Fruit fly (Drosophila melanogaster) whole organism, embryonic: ENCODE results near the gene nop5.

Source experiments
- ATbp ChIP-seq: fragments of 200-800 bp; sonication (Bioruptor generic); optimal IDR thresholded peaks from 2 replicates; lab custom pipeline; 2017; ENCODE audit warnings: missing biosample characterization, mild to moderate bottlenecking, missing genetic modification characterization, missing genetic modification reagents
- BtbVII ChIP-seq: fragments of 200-800 bp; sonication (Bioruptor generic); optimal IDR thresholded peaks from 3 replicates; lab custom pipeline; 2017; ENCODE audit warnings: missing biosample characterization, mild to moderate bottlenecking, missing genetic modification characterization
- C15 ChIP-seq: fragments of 200-800 bp; sonication (Bioruptor generic); IDR thresholded peaks from 3 replicates; pipeline ENCODE4 v1.3.6; 2022; ENCODE audit warnings: missing biosample characterization, missing genetic modification characterization
- CG12071 ChIP-seq: fragments of 200-800 bp; sonication (Bioruptor generic); optimal IDR thresholded peaks from 3 replicates; lab custom pipeline; 2018; ENCODE audit warnings: missing biosample characterization, mild to moderate bottlenecking, missing genetic modification characterization
- CG12391 ChIP-seq: fragments of 200-800 bp; sonication (Bioruptor generic); optimal IDR thresholded peaks from 3 replicates; lab custom pipeline; 2018; ENCODE audit warnings: missing biosample characterization, mild to moderate bottlenecking, missing genetic modification characterization, moderate library complexity
- CG12659 ChIP-seq: fragments of 200-800 bp; sonication (Bioruptor generic); optimal IDR thresholded peaks from 3 replicates; lab custom pipeline; 2017; ENCODE audit warnings: mild to moderate bottlenecking, missing biosample characterization, missing genetic modification reagents, missing genetic modification characterization
- CG13296 ChIP-seq: fragments of 200-800 bp; sonication (Bioruptor generic); optimal IDR thresholded peaks from 3 replicates; lab custom pipeline; 2018; ENCODE audit warnings: missing biosample characterization, mild to moderate bottlenecking, missing genetic modification characterization
- CG14710 ChIP-seq: fragments of 200-800 bp; sonication (Bioruptor generic); optimal IDR thresholded peaks from 3 replicates; lab custom pipeline; 2019; ENCODE audit warnings: missing biosample characterization, mild to moderate bottlenecking, missing genetic modification characterization, moderate library complexity
- CG30020 ChIP-seq: fragments of 200-800 bp; optimal IDR thresholded peaks from 2 replicates; lab custom pipeline; 2019; ENCODE audit warnings: missing biosample characterization, mild to moderate bottlenecking, missing genetic modification characterization, moderate library complexity
- CG30403 ChIP-seq: fragments of 200-800 bp; sonication (Bioruptor generic); optimal IDR thresholded peaks from 3 replicates; lab custom pipeline; 2016; ENCODE audit warnings: missing biosample characterization, missing genetic modification characterization
- CG3726 ChIP-seq: fragments of 200-800 bp; sonication (Bioruptor generic); IDR thresholded peaks from 3 replicates; pipeline ENCODE4, ENCODE4 v1.3.6; 2022; ENCODE audit warnings: missing biosample characterization, missing genetic modification characterization
- CG4328 ChIP-seq: fragments of 200-800 bp; sonication (Bioruptor generic); optimal IDR thresholded peaks from 3 replicates; lab custom pipeline; 2017; ENCODE audit warnings: missing biosample characterization, missing genetic modification reagents, missing genetic modification characterization
- CG4854 ChIP-seq: fragments of 200-800 bp; sonication (Bioruptor generic); optimal IDR thresholded peaks from 2 replicates; lab custom pipeline; 2016; ENCODE audit warnings: missing biosample characterization, missing genetic modification characterization, inconsistent platforms
- CG6689 ChIP-seq: fragments of 200-800 bp; sonication (Bioruptor generic); IDR thresholded peaks from 2 replicates; pipeline ENCODE4 v1.3.6; 2022; ENCODE audit warnings: missing biosample characterization, missing genetic modification characterization
- CG6791 ChIP-seq: fragments of 200-800 bp; sonication (Bioruptor generic); IDR thresholded peaks from 3 replicates; pipeline ENCODE4 v1.3.6; 2022; ENCODE audit warnings: missing biosample characterization, missing genetic modification characterization; ENCODE audit not compliant: partially characterized antibody
- CG7963 ChIP-seq: fragments of 200-800 bp; sonication (Bioruptor generic); IDR thresholded peaks from 3 replicates; pipeline ENCODE4 v1.3.6; 2022; ENCODE audit warnings: missing biosample characterization, missing genetic modification characterization; ENCODE audit not compliant: partially characterized antibody
- CG7987 ChIP-seq: fragments of 200-800 bp; sonication (Bioruptor generic); optimal IDR thresholded peaks from 2 replicates; lab custom pipeline; 2018; ENCODE audit warnings: missing biosample characterization, mild to moderate bottlenecking, missing genetic modification characterization, moderate library complexity
- CG8765 ChIP-seq: fragments of 200-800 bp; sonication (Bioruptor generic); IDR thresholded peaks from 2 replicates; pipeline ENCODE4 v1.3.6; 2022; ENCODE audit warnings: missing biosample characterization, missing genetic modification characterization
- CHES-1-like ChIP-seq: fragments of 200-800 bp; sonication (Bioruptor generic); optimal IDR thresholded peaks from 2 replicates; lab custom pipeline; 2016; ENCODE audit warnings: missing biosample characterization, missing genetic modification characterization
- Dad ChIP-seq: fragments of 200-800 bp; sonication (Bioruptor generic); optimal IDR thresholded peaks from 3 replicates; lab custom pipeline; 2016; ENCODE audit warnings: missing biosample characterization, missing genetic modification characterization
- Dfd ChIP-seq, 2 experiments: fragments of >200 bp; optimal IDR thresholded peaks; 2 replicates each; lab custom pipeline; 2017; ENCODE audit warnings: missing biosample characterization in 2 of 2, missing genetic modification characterization in 2 of 2
- ERR ChIP-seq: fragments of 200-800 bp; sonication (Bioruptor generic); optimal IDR thresholded peaks from 2 replicates; lab custom pipeline; 2016; ENCODE audit warnings: missing biosample characterization, missing genetic modification characterization
- Hr3 ChIP-seq: fragments of 200-800 bp; sonication (Bioruptor generic); optimal IDR thresholded peaks from 3 replicates; lab custom pipeline; 2016; ENCODE audit warnings: missing biosample characterization, missing genetic modification characterization
- Lpt ChIP-seq: fragments of >200 bp; optimal IDR thresholded peaks from 2 replicates; lab custom pipeline; 2018; ENCODE audit warnings: missing biosample characterization, missing genetic modification characterization
- NFAT ChIP-seq: fragments of 200-800 bp; sonication (Bioruptor generic); IDR thresholded peaks from 2 replicates; pipeline ENCODE4 v1.3.6; 2022; ENCODE audit warnings: missing biosample characterization, missing genetic modification characterization
- PHDP ChIP-seq: fragments of 200-800 bp; sonication (Bioruptor generic); optimal IDR thresholded peaks from 3 replicates; lab custom pipeline; 2018; ENCODE audit warnings: missing biosample characterization, mild to moderate bottlenecking, missing genetic modification characterization, moderate library complexity
- Ravus ChIP-seq: fragments of 200-800 bp; sonication (Bioruptor generic); IDR thresholded peaks from 2 replicates; pipeline ENCODE4 v1.3.6; 2022; ENCODE audit warnings: missing biosample characterization, missing genetic modification characterization
- ab ChIP-seq: fragments of 200-800 bp; sonication (Bioruptor generic); optimal IDR thresholded peaks from 2 replicates; lab custom pipeline; 2016; ENCODE audit warnings: missing biosample characterization, missing genetic modification characterization
- bcd ChIP-seq: fragments of 200-800 bp; sonication (Bioruptor generic); optimal IDR thresholded peaks from 2 replicates; lab custom pipeline; 2017; ENCODE audit warnings: missing biosample characterization, mild to moderate bottlenecking, missing genetic modification characterization
- chn ChIP-seq: fragments of 200-800 bp; sonication (Bioruptor generic); optimal IDR thresholded peaks from 2 replicates; lab custom pipeline; 2016; ENCODE audit warnings: missing biosample characterization, missing genetic modification characterization
- danr ChIP-seq: fragments of 200-800 bp; sonication (Bioruptor generic); IDR thresholded peaks from 2 replicates; pipeline ENCODE4 v1.3.6; 2022; ENCODE audit warnings: missing biosample characterization, missing genetic modification characterization
- dmrt11E ChIP-seq: fragments of 200-800 bp; sonication (Bioruptor generic); optimal IDR thresholded peaks from 3 replicates; lab custom pipeline; 2018; ENCODE audit warnings: missing biosample characterization, mild to moderate bottlenecking, missing genetic modification characterization, moderate library complexity
- dysf ChIP-seq: fragments of 200-800 bp; sonication (Bioruptor generic); IDR thresholded peaks from 3 replicates; pipeline ENCODE4 v1.3.6; 2022; ENCODE audit warnings: missing biosample characterization, missing genetic modification characterization
- emc ChIP-seq: fragments of 200-800 bp; sonication (Bioruptor generic); optimal IDR thresholded peaks from 2 replicates; lab custom pipeline; 2016; ENCODE audit warnings: missing biosample characterization, missing genetic modification characterization
- ems ChIP-seq: fragments of 200-800 bp; sonication (Bioruptor generic); optimal IDR thresholded peaks from 3 replicates; lab custom pipeline; 2016; ENCODE audit warnings: missing biosample characterization, missing genetic modification characterization
- esg ChIP-seq: fragments of 200-800 bp; sonication (Bioruptor generic); conservative IDR thresholded peaks from 2 replicates; pipeline ENCODE4 v1.3.6; 2022; ENCODE audit warnings: missing biosample characterization, missing genetic modification characterization
- eyg ChIP-seq: fragments of 200-800 bp; sonication (Bioruptor generic); optimal IDR thresholded peaks from 3 replicates; lab custom pipeline; 2016; ENCODE audit warnings: missing biosample characterization, missing genetic modification characterization
- ftz-f1 ChIP-seq: fragments of 200-800 bp; sonication (Bioruptor generic); optimal IDR thresholded peaks from 2 replicates; lab custom pipeline; 2016; ENCODE audit warnings: missing biosample characterization, missing genetic modification characterization
- klu ChIP-seq: fragments of 200-800 bp; sonication (Bioruptor generic); IDR thresholded peaks from 2 replicates; pipeline ENCODE4 v1.3.6; 2022; ENCODE audit warnings: missing biosample characterization, missing genetic modification characterization
- knrl ChIP-seq: fragments of 200-800 bp; sonication (Bioruptor generic); IDR thresholded peaks from 3 replicates; pipeline ENCODE4 v1.3.6; 2022; ENCODE audit warnings: missing biosample characterization, missing genetic modification characterization; ENCODE audit not compliant: partially characterized antibody
- mirr ChIP-seq: fragments of 200-800 bp; sonication (Bioruptor generic); optimal IDR thresholded peaks from 3 replicates; lab custom pipeline; 2018; ENCODE audit warnings: missing biosample characterization, mild to moderate bottlenecking, missing genetic modification characterization
- otp ChIP-seq: fragments of 200-800 bp; sonication (Bioruptor generic); IDR thresholded peaks from 3 replicates; pipeline ENCODE4, ENCODE4 v1.3.6; 2022; ENCODE audit warnings: missing biosample characterization, missing genetic modification characterization
- repo ChIP-seq: fragments of 200-800 bp; sonication (Bioruptor generic); optimal IDR thresholded peaks from 2 replicates; lab custom pipeline; 2016; ENCODE audit warnings: missing biosample characterization, missing genetic modification characterization
- run ChIP-seq: fragments of 200-800 bp; sonication (Bioruptor generic); optimal IDR thresholded peaks from 3 replicates; lab custom pipeline; 2018; ENCODE audit warnings: missing biosample characterization, mild to moderate bottlenecking, missing genetic modification characterization
- so ChIP-seq: fragments of 200-800 bp; sonication (Bioruptor generic); IDR thresholded peaks from 3 replicates; pipeline ENCODE4 v1.3.6; 2022; ENCODE audit warnings: missing biosample characterization, missing genetic modification characterization
- stc ChIP-seq: fragments of 200-800 bp; sonication (Bioruptor generic); IDR thresholded peaks from 2 replicates; pipeline ENCODE4 v1.3.6; 2022; ENCODE audit warnings: missing biosample characterization, missing genetic modification characterization
- stwl ChIP-seq: fragments of 200-800 bp; sonication (Bioruptor generic); optimal IDR thresholded peaks from 3 replicates; lab custom pipeline; 2018; ENCODE audit warnings: missing biosample characterization, mild to moderate bottlenecking, missing genetic modification characterization, moderate library complexity
- tap ChIP-seq: fragments of 200-800 bp; optimal IDR thresholded peaks from 3 replicates; lab custom pipeline; 2019; ENCODE audit warnings: missing biosample characterization, mild to moderate bottlenecking, missing genetic modification characterization, moderate library complexity
- trem ChIP-seq: fragments of 200-800 bp; optimal IDR thresholded peaks from 3 replicates; lab custom pipeline; 2019; ENCODE audit warnings: missing biosample characterization, mild to moderate bottlenecking, missing genetic modification characterization, moderate library complexity
- wek ChIP-seq: fragments of 200-800 bp; sonication (Bioruptor generic); optimal IDR thresholded peaks from 3 replicates; lab custom pipeline; 2018; ENCODE audit warnings: missing biosample characterization, mild to moderate bottlenecking, missing genetic modification characterization, moderate library complexity
- zen2 ChIP-seq: fragments of 200-800 bp; sonication (Bioruptor generic); IDR thresholded peaks from 3 replicates; pipeline ENCODE4 v1.3.6; 2022; ENCODE audit warnings: missing biosample characterization, missing genetic modification characterization; ENCODE audit not compliant: partially characterized antibody

The nop5 gene

DNA sequence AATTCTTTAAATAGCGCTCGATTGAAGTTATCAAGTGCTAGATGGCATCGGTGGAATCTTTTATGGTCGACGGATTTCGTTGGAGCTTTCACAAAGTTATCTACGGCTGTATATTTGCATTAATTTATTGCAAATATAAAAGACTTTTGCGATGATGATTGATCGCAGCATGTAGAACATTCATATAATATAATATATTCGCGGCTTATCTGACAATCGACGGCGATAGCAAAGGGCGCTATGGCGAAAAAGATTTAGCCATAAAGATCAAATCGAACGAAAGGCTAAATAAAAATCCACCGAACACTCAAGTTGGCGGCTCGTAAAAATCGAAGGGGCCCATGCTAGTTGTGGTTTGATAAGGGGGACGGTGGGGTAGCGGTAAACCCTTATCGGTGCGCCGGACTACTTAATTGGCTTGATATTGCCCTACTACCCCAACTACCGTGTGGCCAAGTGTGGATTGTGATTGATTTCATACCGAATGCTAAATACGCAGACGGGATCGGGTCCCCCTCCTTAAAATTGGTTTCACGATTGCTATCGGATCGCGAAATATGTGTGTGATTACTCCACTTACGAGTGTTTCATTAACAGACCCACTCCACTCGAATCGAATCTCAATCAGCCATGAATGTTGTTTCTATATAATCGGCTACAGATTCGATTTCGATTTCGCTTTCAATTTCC is 50.2 kb downstream of the nop5 start (continued):
- TF ChIP-seq CG14710 (tag; lab: Kevin White, UChicago) (no peak), ERR (GFP tag; lab: Kevin White, UChicago) (no peak), tap (tag; lab: Kevin White, UChicago) (no peak), CG12071 (peak; percentile 6), CG30020 (tag; lab: Kevin White, UChicago) (no peak), chn (GFP tag; lab: Kevin White, UChicago) (no peak), CG3726 (GFP tag; lab: Robert Waterston, UW) (no peak), CG6791 (GFP tag; lab: Robert Waterston, UW) (no peak), repo (no peak), esg (no peak), so (GFP tag; lab: Robert Waterston, UW) (0 out of 3 replicates have a peak, but pooled peaks have one; percentile 7), emc (GFP tag; lab: Kevin White, UChicago) (no peak), eyg (GFP tag; lab: Kevin White, UChicago) (no peak), Ravus (GFP tag; lab: Robert Waterston, UW) (no peak), klu (GFP tag; lab: Robert Waterston, UW) (no peak), zen2 (GFP tag; lab: Robert Waterston, UW) (no peak), CHES-1-like (no peak), BtbVII (peak; percentile 26), CG6689 (GFP tag; lab: Robert Waterston, UW) (no peak), CG13296 (no peak), CG30403 (GFP tag; lab: Kevin White, UChicago) (no peak), stc (GFP tag; lab: Robert Waterston, UW) (no peak), NFAT (GFP tag; lab: Robert Waterston, UW) (no peak), danr (GFP tag; lab: Robert Waterston, UW) (no peak), dmrt11E (no peak), CG7963 (GFP tag; lab: Robert Waterston, UW) (no peak), ATbp (GFP tag; lab: Kevin White, UChicago) (no peak), CG7987 (no peak), otp (no peak), dysf (GFP tag; lab: Robert Waterston, UW) (no peak), CG4328 (GFP tag; lab: Kevin White, UChicago) (no peak), ftz-f1 (GFP tag; lab: Kevin White, UChicago) (no peak), Lpt (GFP tag; lab: Kevin White, UChicago) (no peak), knrl (GFP tag; lab: Robert Waterston, UW) (no peak), Dfd (GFP tag; optimal IDR thresholded peaks at IDR 0.05; lab: Kevin White, UChicago) (no peak), PHDP (tag; lab: Kevin White, UChicago) (peak; percentile 28), ab (no peak), bcd (GFP tag; lab: Kevin White, UChicago) (no peak), wek (no peak), run (tag; lab: Kevin White, UChicago) (no peak), Dad (GFP tag; lab: Kevin White, UChicago) (no peak), mirr (GFP tag; lab: Kevin White, UChicago) (peak; percentile 54), stwl (no peak), CG8765 (GFP tag; lab: Robert Waterston, UW) (no peak), CG4854 (GFP tag; lab: Kevin White, UChicago) (no peak), Hr3 (GFP tag; lab: Kevin White, UChicago) (no peak), CG12391 (tag; lab: Kevin White, UChicago) (no peak), trem (no peak), ems (GFP tag; lab: Kevin White, UChicago) (no peak), C15 (GFP tag; lab: Robert Waterston, UW) (no peak), CG12659 (GFP tag; lab: Kevin White, UChicago) (no peak)
